Fruit fly (Drosophila melanogaster): ENCODE results near the gene mtrm.

mtrm gene

DNA sequence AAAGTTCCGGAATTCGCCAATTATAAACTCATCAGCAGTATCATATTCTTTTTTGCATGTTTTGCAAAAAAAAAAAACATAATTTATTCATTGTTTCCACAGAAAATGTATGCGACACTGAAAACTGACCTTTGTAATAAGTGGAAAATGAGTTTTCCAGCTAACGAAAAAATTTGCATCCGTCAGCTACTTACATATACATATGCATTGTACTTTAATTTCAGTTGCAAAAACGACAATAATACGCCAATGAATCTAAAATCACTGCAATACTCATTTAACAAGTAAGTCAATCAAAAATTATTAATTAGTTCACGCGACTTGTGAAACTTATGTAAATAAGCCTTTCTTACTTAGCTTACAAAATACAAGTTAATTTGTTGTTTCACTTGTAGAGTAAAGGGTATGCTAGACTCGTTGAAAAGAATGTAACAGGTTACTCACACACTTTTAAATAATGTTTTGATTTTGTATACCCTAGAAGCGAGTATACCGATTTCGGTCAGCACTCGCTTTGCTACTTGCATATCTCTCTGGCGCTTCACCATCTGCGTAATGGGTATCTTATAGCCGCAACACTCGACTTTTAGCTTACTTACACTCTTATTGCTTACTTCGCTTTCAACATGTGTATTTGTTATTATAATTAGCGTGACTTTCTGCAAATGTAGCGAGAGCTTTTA is 13.9 kb upstream of the mtrm start:
- TF ChIP-seq noc (tag; optimal IDR thresholded peaks at IDR 0.05) = no peak

- TF ChIP-seq noc (tag; optimal IDR thresholded peaks at IDR 0.05) = no peak
These were observed 7.7 kb upstream of the mtrm start, which contains the start of the genes Tpt, mkg-p and CG13667 for dm6 chr3L:8405123-8405522. Tpt (minus strand) TSS chr3L:8405277. mkg-p (minus strand) TSS chr3L:8405277. CG13667 (plus strand) TSS chr3L:8405454.

DNA sequence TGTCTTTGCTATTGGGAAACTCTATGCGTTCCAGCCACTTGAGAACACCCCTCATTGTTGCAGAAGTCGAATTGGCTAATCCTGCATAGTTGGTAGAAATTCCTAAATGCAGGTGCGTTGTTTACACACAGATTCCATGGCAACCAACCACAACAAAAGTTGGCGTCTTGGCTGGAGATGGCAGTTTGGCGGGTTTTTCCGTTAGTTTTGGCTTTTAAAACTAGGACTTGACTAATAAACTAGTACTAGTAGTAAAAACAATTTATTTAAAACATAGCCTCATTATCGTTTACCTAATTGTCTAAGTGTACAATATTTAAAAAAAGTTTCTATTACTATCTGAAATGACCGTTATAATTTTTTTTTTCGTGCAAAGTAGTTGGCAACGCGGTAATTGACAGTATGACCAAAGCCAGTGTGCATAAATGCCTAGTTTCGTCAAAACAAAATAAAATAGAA is 1.3 kb upstream of the mtrm start, which contains the start of gene Exo70:
Gene Exo70, plus strand, starts transcription at position 413 of the 459 bp plus-strand sequence.
- TF ChIP-seq noc (tag; optimal IDR thresholded peaks at IDR 0.05) = no peak

DNA sequence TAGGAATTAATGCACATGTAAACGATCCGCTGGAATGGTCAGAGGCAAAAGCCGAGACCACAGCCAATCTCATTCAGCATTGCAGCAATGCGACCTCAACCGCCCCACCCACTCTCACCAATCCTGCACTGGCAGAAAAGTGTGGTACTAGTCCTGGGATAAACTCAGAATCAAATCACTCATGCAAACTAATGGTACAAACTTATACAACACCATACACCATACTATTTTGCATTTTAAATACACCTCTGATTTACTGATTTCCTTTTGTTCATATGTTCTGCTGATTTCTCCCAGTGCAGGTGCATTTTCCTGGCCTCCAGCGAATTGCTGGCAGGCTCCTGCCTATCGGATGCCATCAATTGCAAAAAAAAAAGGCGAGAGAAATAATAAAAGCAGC is 6.2 kb downstream of the mtrm start:
- TF ChIP-seq noc (tag; optimal IDR thresholded peaks at IDR 0.05) = no peak

dm6 chr3L:8419622-8420176 is 6.9 kb downstream of the mtrm start:
- no peak for TF ChIP-seq noc (tag; optimal IDR thresholded peaks at IDR 0.05)

- TF ChIP-seq noc (tag; optimal IDR thresholded peaks at IDR 0.05) = no peak
These were observed 8.5 kb downstream of the mtrm start for dm6 chr3L:8421361-8421760.

dm6 chr3L:8421808-8422586 is 9.2 kb downstream of the mtrm start, which contains the start of gene CG32354:
CG32354 (minus strand) TSS chr3L:8422205.
- TF ChIP-seq noc (tag; optimal IDR thresholded peaks at IDR 0.05) = no peak

- TF ChIP-seq noc (tag; optimal IDR thresholded peaks at IDR 0.05) = no peak
These were observed 10.3 kb downstream of the mtrm start for dm6 chr3L:8423156-8423555.

- TF ChIP-seq noc (tag; optimal IDR thresholded peaks at IDR 0.05) = no peak
These were observed 12.1 kb downstream of the mtrm start, which contains the start of gene Cbl for dm6 chr3L:8424831-8425336. Cbl (plus strand) TSS chr3L:8424954.

dm6 chr3L:8437583-8437982 is 24.8 kb downstream of the mtrm start:
- TF ChIP-seq noc (tag; optimal IDR thresholded peaks at IDR 0.05) = no peak

dm6 chr3L:8440079-8440478 is 27.3 kb downstream of the mtrm start:
- no peak for TF ChIP-seq noc (tag; optimal IDR thresholded peaks at IDR 0.05)

- no peak for TF ChIP-seq noc (tag; optimal IDR thresholded peaks at IDR 0.05)
These were observed 28.1 kb downstream of the mtrm start for dm6 chr3L:8440771-8441549.

DNA sequence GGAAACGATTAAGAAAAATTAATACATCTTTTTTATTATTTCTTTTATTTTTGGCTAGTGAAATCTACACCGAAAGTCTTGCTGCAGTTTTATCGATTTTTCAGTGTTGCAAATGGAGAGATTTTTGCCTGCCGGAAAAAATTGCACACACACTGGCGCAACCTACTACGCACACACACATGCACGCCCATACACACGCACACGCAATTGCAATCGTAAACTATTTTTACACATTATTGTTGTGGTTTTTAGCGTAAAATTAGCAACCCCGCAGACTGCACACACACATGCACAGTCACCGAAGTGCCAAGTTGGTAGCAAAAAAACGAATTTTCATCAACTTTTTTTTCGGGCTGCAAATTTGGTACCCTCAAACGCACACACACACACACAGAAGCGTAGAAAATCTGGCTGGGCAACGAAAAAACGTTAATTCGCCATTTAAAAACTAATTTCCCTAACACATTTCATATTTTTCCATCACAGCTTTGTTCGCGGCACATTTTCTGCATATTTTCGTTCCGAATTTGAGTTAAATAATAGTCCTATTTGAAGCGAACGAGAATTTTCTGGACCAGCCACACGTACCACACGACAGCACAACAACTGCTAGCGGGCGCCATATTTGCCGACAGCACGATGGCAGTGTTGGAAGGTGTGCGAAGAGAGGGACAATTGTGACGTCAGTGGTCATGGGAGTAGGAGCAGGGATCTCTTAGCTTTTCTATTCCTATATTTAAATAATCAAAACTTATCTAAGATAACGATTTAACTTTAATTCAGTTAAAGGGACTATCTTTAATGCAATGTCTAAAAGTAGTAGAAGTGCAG is 29.1 kb downstream of the mtrm start, which contains the start of gene Unr:
Gene Unr, minus strand, starts transcription at position 637 of the 831 bp plus-strand sequence.
- peak; percentile 62 for TF ChIP-seq noc (tag; optimal IDR thresholded peaks at IDR 0.05)

DNA sequence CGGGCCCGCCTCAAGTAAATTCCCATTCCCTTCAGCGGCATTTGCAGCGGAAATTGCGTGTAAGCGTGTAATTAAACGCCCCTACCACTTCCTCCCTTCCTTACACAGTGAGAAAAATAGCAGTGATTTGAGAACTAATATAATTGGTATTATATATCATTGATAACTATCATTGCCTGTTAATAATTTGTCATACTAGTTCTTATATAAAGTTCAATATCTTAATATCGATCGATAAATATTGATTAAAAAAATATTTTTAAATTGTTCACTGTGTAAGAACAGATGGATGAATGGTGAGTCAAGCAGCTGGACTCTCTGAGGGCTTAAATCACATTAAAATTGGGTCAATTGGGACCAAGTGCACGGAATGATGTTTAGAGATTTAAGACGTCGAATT is 32.2 kb downstream of the mtrm start:
- no peak for TF ChIP-seq noc (tag; optimal IDR thresholded peaks at IDR 0.05)
